Fruit fly (Drosophila melanogaster) whole organism, pupa: ENCODE measurements around the gene jar.

Experiments
- CG10348 ChIP-seq: fragments of 200-800 bp; sonication (Bioruptor generic); IDR thresholded peaks from 2 replicates; pipeline ENCODE4 v1.3.6; 2022; ENCODE audit warnings: missing biosample characterization, missing genetic modification characterization
- CG12605 ChIP-seq: fragments of 200-800 bp; sonication (Bioruptor generic); IDR thresholded peaks from 2 replicates; pipeline ENCODE4 v1.3.6; 2022; ENCODE audit warnings: missing biosample characterization, missing genetic modification characterization
- CG13204 ChIP-seq: fragments of 200-800 bp; sonication (Bioruptor generic); optimal IDR thresholded peaks from 2 replicates; lab custom pipeline; 2018; ENCODE audit warnings: missing biosample characterization, mild to moderate bottlenecking, missing genetic modification characterization, moderate library complexity
- CG15710 ChIP-seq: fragments of 200-800 bp; sonication (Bioruptor generic); optimal IDR thresholded peaks from 2 replicates; lab custom pipeline; 2018; ENCODE audit warnings: missing biosample characterization, mild to moderate bottlenecking, missing genetic modification characterization, moderate library complexity
- CG17806 ChIP-seq: fragments of 200-800 bp; sonication (Bioruptor generic); optimal IDR thresholded peaks from 2 replicates; lab custom pipeline; 2018; ENCODE audit warnings: missing biosample characterization, mild to moderate bottlenecking, missing genetic modification characterization, moderate library complexity
- CG8159 ChIP-seq: fragments of 200-800 bp; sonication (Bioruptor generic); optimal IDR thresholded peaks from 3 replicates; lab custom pipeline; 2018; ENCODE audit warnings: missing biosample characterization, mild to moderate bottlenecking, missing genetic modification characterization, moderate library complexity
- D1 ChIP-seq: fragments of 200-800 bp; sonication (Bioruptor generic); optimal IDR thresholded peaks from 2 replicates; lab custom pipeline; 2018; ENCODE audit warnings: missing biosample characterization, mild to moderate bottlenecking, missing genetic modification characterization, moderate library complexity
- EcR ChIP-seq: fragments of 200-800 bp; sonication (Bioruptor generic); optimal IDR thresholded peaks from 3 replicates; lab custom pipeline; 2019; ENCODE audit warnings: missing biosample characterization, missing genetic modification characterization, mild to moderate bottlenecking, moderate library complexity, missing genetic modification reagents
- Ets98B ChIP-seq: fragments of 200-800 bp; sonication (Bioruptor generic); IDR thresholded peaks from 2 replicates; pipeline ENCODE4 v1.3.6; 2022; ENCODE audit warnings: missing biosample characterization, missing genetic modification characterization
- Pif1A ChIP-seq: fragments of 200-800 bp; sonication (Bioruptor generic); optimal IDR thresholded peaks from 3 replicates; lab custom pipeline; 2016; ENCODE audit warnings: missing biosample characterization, missing genetic modification characterization

- TF ChIP-seq CG10348 (GFP tag; lab: Robert Waterston, UW) (no peak), CG12605 (GFP tag; lab: Robert Waterston, UW) (no peak), Pif1A (no peak), CG13204 (no peak), EcR (GFP tag; lab: Kevin White, UChicago) (peak; percentile 82), CG8159 (no peak), Ets98B (GFP tag; lab: Robert Waterston, UW) (no peak), D1 (no peak), CG15710 (tag; lab: Kevin White, UChicago) (no peak), CG17806 (no peak)
Measured at dm6 chr3R:24267580-24268202, 3.3 kb downstream of the jar start.
